Worm (Caenorhabditis elegans): ENCODE measurements around the gene F33D4.6.

- TF ChIP-seq him-1 (tag; optimal IDR thresholded peaks at IDR 0.05): no peak
- TF ChIP-seq W03F9.2 (tag; optimal IDR thresholded peaks at IDR 0.05): no peak
Measured at ce11 chrIV:7672872-7673271, 44.9 kb downstream of the F33D4.6 start, which contains the start of gene C08G9.2.
